Fruit fly (Drosophila melanogaster) whole organism, adult: Measurements from ENCODE around the gene CG34382.

ENCODE experiments used
- CG11617 ChIP-seq: fragments of 200-800 bp; sonication (Bioruptor generic); optimal IDR thresholded peaks from 2 replicates; lab custom pipeline; 2017; ENCODE audit warnings: mild to moderate bottlenecking, missing biosample characterization, missing genetic modification reagents, missing genetic modification characterization
- CG12768 ChIP-seq: fragments of 200-800 bp; sonication (Bioruptor generic); optimal IDR thresholded peaks from 2 replicates; lab custom pipeline; 2017; ENCODE audit warnings: missing biosample characterization, missing genetic modification characterization, mild to moderate bottlenecking, moderate library complexity, missing genetic modification reagents
- CG14711 ChIP-seq: fragments of 200-800 bp; sonication (Bioruptor generic); optimal IDR thresholded peaks from 2 replicates; lab custom pipeline; 2018; ENCODE audit warnings: missing biosample characterization, mild to moderate bottlenecking, missing genetic modification characterization, moderate library complexity
- CG1620 ChIP-seq: fragments of 200-800 bp; sonication (Bioruptor generic); optimal IDR thresholded peaks from 2 replicates; lab custom pipeline; 2016; ENCODE audit warnings: missing biosample characterization, missing genetic modification characterization
- CG33017 ChIP-seq: fragments of 200-800 bp; sonication (Bioruptor generic); optimal IDR thresholded peaks from 2 replicates; lab custom pipeline; 2018; ENCODE audit warnings: missing biosample characterization, mild to moderate bottlenecking, missing genetic modification characterization, moderate library complexity
- CG5204 ChIP-seq: fragments of 200-800 bp; sonication (Bioruptor generic); optimal IDR thresholded peaks from 2 replicates; lab custom pipeline; 2016; ENCODE audit warnings: missing biosample characterization, missing genetic modification characterization
- CG7045 ChIP-seq: fragments of 200-800 bp; sonication (Bioruptor generic); optimal IDR thresholded peaks from 2 replicates; lab custom pipeline; 2017; ENCODE audit warnings: missing biosample characterization, mild to moderate bottlenecking, missing genetic modification characterization
- CG7101 ChIP-seq: fragments of 200-800 bp; sonication (Bioruptor generic); optimal IDR thresholded peaks from 2 replicates; lab custom pipeline; 2018; ENCODE audit warnings: missing biosample characterization, mild to moderate bottlenecking, missing genetic modification characterization, moderate library complexity
- Clk ChIP-seq: fragments of 200-800 bp; sonication (Bioruptor generic); optimal IDR thresholded peaks from 2 replicates; lab custom pipeline; 2017; ENCODE audit warnings: missing biosample characterization, missing genetic modification characterization
- Crg-1 ChIP-seq: fragments of 200-800 bp; sonication (Bioruptor generic); optimal IDR thresholded peaks from 2 replicates; lab custom pipeline; 2016; ENCODE audit warnings: missing biosample characterization, missing genetic modification characterization
- Hr96 ChIP-seq: fragments of 200-800 bp; sonication (Bioruptor generic); optimal IDR thresholded peaks from 2 replicates; lab custom pipeline; 2016; ENCODE audit warnings: missing biosample characterization, missing genetic modification characterization
- Mnt ChIP-seq: fragments of 200-800 bp; sonication (Bioruptor generic); optimal IDR thresholded peaks from 2 replicates; lab custom pipeline; 2016; ENCODE audit warnings: missing biosample characterization, mild to moderate bottlenecking, missing genetic modification characterization
- bab1 ChIP-seq: fragments of 200-800 bp; sonication (Bioruptor generic); optimal IDR thresholded peaks from 3 replicates; lab custom pipeline; 2019; ENCODE audit warnings: missing biosample characterization, mild to moderate bottlenecking, missing genetic modification characterization, moderate library complexity
- cic ChIP-seq: fragments of 200-800 bp; sonication (Bioruptor generic); optimal IDR thresholded peaks from 2 replicates; lab custom pipeline; 2017; ENCODE audit warnings: missing biosample characterization, mild to moderate bottlenecking, missing genetic modification characterization, moderate library complexity
- cnc ChIP-seq, 2 experiments: fragments of >200 bp; optimal IDR thresholded peaks; 2 replicates each; lab custom pipeline; 2017
- kay ChIP-seq: fragments of 200-800 bp; sonication (Bioruptor generic); peaks from one replicate; lab custom pipeline; 2016; ENCODE audit warnings: missing biosample characterization, missing genetic modification characterization, borderline replicate concordance
- ovo ChIP-seq: fragments of 200-800 bp; sonication (Bioruptor generic); optimal IDR thresholded peaks from 2 replicates; lab custom pipeline; 2016; ENCODE audit warnings: missing biosample characterization, missing genetic modification characterization
- pad ChIP-seq: fragments of 200-800 bp; sonication (Bioruptor generic); optimal IDR thresholded peaks from 3 replicates; lab custom pipeline; 2017; ENCODE audit warnings: missing biosample characterization, missing genetic modification characterization, mild to moderate bottlenecking, moderate library complexity, missing genetic modification reagents
- tj ChIP-seq: fragments of 200-800 bp; sonication (Bioruptor generic); optimal IDR thresholded peaks from 3 replicates; lab custom pipeline; 2017; ENCODE audit warnings: missing biosample characterization, mild to moderate bottlenecking, missing genetic modification characterization, moderate library complexity
- toe ChIP-seq: fragments of 200-800 bp; sonication (Bioruptor generic); optimal IDR thresholded peaks from 2 replicates; lab custom pipeline; 2016; ENCODE audit warnings: missing biosample characterization, missing genetic modification characterization

The CG34382 gene

DNA sequence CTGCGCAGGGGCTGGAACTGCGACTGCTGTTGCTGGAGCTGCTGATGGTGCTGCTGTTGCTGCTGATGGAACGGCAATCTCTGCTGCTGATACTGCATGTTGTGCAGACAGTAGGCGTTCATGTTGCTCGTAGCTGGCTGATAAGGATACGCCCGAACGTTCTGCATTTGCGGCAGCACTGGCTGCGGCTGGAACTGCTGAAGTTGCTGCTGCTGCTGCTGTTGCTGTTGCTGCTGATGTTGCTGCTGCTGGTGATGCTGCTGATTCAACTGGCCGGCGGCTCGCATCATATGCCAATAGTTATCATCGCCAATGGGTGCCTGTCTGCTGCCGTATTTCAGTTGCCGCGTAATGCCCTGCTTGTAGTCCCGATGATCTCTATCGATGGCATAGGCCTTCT, 38.1 kb upstream of the CG34382 start:
- TF ChIP-seq CG7045 (GFP tag; lab: Kevin White, UChicago) (no peak), CG7101 (tag; lab: Kevin White, UChicago) (no peak), ovo (GFP tag; lab: Kevin White, UChicago) (no peak), Clk (no peak), cnc (optimal IDR thresholded peaks at IDR 0.05; lab: Kevin White, UChicago) (no peak), tj (GFP tag; lab: Kevin White, UChicago) (no peak), toe (GFP tag; lab: Kevin White, UChicago) (no peak), kay (GFP tag; lab: Kevin White, UChicago) (no peak), Mnt (GFP tag; lab: Kevin White, UChicago) (no peak), pad (no peak), CG11617 (GFP tag; lab: Kevin White, UChicago) (no peak), CG5204 (GFP tag; lab: Kevin White, UChicago) (no peak), CG12768 (GFP tag; lab: Kevin White, UChicago) (no peak), Hr96 (GFP tag; lab: Kevin White, UChicago) (no peak), Crg-1 (GFP tag; lab: Kevin White, UChicago) (no peak), bab1 (GFP tag; lab: Kevin White, UChicago) (no peak), CG1620 (GFP tag; lab: Kevin White, UChicago) (no peak), cic (no peak), CG14711 (no peak)

DNA sequence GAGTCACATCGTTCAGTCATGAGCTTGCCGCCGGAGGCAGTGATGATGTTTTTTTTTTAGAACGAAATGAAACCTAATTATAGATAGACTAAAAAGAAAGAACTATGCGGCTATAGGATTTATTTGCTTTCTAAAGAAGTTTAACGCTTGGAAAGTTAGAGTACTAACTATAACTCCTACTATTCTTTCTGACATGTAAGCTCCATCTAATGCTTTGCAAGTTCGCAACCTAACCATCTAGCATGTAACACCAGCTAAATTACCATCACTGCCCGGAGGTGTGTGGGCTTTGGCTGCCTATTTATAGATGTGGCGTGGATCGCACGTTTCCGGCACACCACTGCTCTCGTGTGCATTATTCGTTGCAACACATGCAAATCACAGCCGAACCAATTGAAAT, 36.7 kb upstream of the CG34382 start:
- TF ChIP-seq ovo (GFP tag; lab: Kevin White, UChicago) (no peak), Crg-1 (GFP tag; lab: Kevin White, UChicago) (no peak), toe (GFP tag; lab: Kevin White, UChicago) (no peak), CG7045 (GFP tag; lab: Kevin White, UChicago) (no peak), CG7101 (tag; lab: Kevin White, UChicago) (no peak), CG33017 (tag; lab: Kevin White, UChicago) (no peak)

dm6 chr3L:9845980-9846538, 32.7 kb upstream of the CG34382 start:
- TF ChIP-seq CG14711 (no peak), pad (no peak), cic (peak; percentile 84), tj (GFP tag; lab: Kevin White, UChicago) (no peak)

dm6 chr3L:9846577-9847342, 32.0 kb upstream of the CG34382 start:
- TF ChIP-seq CG14711, result no peak
- no peak for TF ChIP-seq cnc (optimal IDR thresholded peaks at IDR 0.05; lab: Kevin White, UChicago)
- TF ChIP-seq CG11617 (GFP tag; lab: Kevin White, UChicago), result no peak
- TF ChIP-seq Mnt (GFP tag; lab: Kevin White, UChicago), result peak; percentile 36
- no peak for TF ChIP-seq kay (GFP tag; lab: Kevin White, UChicago)
- TF ChIP-seq Clk, result no peak
- no peak for TF ChIP-seq CG33017 (tag; lab: Kevin White, UChicago)
- no peak for TF ChIP-seq CG5204 (GFP tag; lab: Kevin White, UChicago)
- peak; percentile 99 for TF ChIP-seq cic

dm6 chr3L:9847420-9847977, 31.3 kb upstream of the CG34382 start:
- TF ChIP-seq CG12768 (GFP tag; lab: Kevin White, UChicago), result no peak
- peak; percentile 24 for TF ChIP-seq CG14711
- no peak for TF ChIP-seq Crg-1 (GFP tag; lab: Kevin White, UChicago)
- TF ChIP-seq Mnt (GFP tag; lab: Kevin White, UChicago), result no peak
- peak; percentile 87 for TF ChIP-seq tj (GFP tag; lab: Kevin White, UChicago)
- no peak for TF ChIP-seq kay (GFP tag; lab: Kevin White, UChicago)
- TF ChIP-seq cnc (optimal IDR thresholded peaks at IDR 0.05; lab: Kevin White, UChicago), result no peak
- TF ChIP-seq CG11617 (GFP tag; lab: Kevin White, UChicago), result no peak
- no peak for TF ChIP-seq Clk
- TF ChIP-seq pad, result no peak
- TF ChIP-seq CG7101 (tag; lab: Kevin White, UChicago), result no peak

dm6 chr3L:9848744-9849143, 30.0 kb upstream of the CG34382 start:
- TF ChIP-seq bab1 (GFP tag; lab: Kevin White, UChicago) (no peak), tj (GFP tag; lab: Kevin White, UChicago) (peak; percentile 42), CG7101 (tag; lab: Kevin White, UChicago) (no peak)

DNA sequence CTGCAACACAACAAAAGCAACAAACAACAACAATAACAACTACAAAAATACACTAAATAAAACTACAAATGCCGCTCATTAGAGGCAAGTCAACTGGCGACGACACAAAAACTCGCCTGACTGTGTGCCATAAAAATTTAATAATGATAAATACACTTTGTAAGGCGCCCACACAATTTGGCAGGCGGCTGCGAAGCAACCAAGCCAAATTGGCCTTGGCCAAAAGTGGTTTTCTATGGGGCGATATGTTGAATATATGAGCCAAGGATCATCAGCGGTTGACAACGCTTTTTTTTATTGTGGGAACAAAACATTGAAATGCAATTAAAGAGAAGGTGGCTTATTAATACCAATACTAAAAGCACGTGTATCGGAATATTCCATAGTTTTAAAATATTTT, 28.7 kb upstream of the CG34382 start:
- TF ChIP-seq CG11617 (GFP tag; lab: Kevin White, UChicago), result no peak
- TF ChIP-seq bab1 (GFP tag; lab: Kevin White, UChicago), result no peak
- no peak for TF ChIP-seq cic
- no peak for TF ChIP-seq CG1620 (GFP tag; lab: Kevin White, UChicago)
- no peak for TF ChIP-seq CG12768 (GFP tag; lab: Kevin White, UChicago)
- no peak for TF ChIP-seq CG7045 (GFP tag; lab: Kevin White, UChicago)
- TF ChIP-seq tj (GFP tag; lab: Kevin White, UChicago), result no peak
- no peak for TF ChIP-seq CG33017 (tag; lab: Kevin White, UChicago)
- no peak for TF ChIP-seq CG5204 (GFP tag; lab: Kevin White, UChicago)
- TF ChIP-seq pad, result no peak
- TF ChIP-seq Mnt (GFP tag; lab: Kevin White, UChicago), result no peak
- TF ChIP-seq Clk, result no peak
